Worm (Caenorhabditis elegans): ENCODE data around the gene K01D12.5.

K01D12.5 gene

ce11 chrV:12377256-12377655, 20.4 kb upstream of the K01D12.5 start, which contains the start of gene K01D12.1:
K01D12.1 (plus strand) TSS chrV:12377556.
- TF ChIP-seq him-1 (tag; optimal IDR thresholded peaks at IDR 0.05) (no peak), W03F9.2 (tag; optimal IDR thresholded peaks at IDR 0.05) (no peak), dao-5 (tag; optimal IDR thresholded peaks at IDR 0.05) (no peak)

- TF ChIP-seq him-1 (tag; optimal IDR thresholded peaks at IDR 0.05) = no peak
- no peak for TF ChIP-seq dao-5 (tag; optimal IDR thresholded peaks at IDR 0.05)
- TF ChIP-seq W03F9.2 (tag; optimal IDR thresholded peaks at IDR 0.05) = no peak
Observed at ce11 chrV:12386154-12386553, 11.5 kb upstream of the K01D12.5 start, which contains the start of gene K01D12.15. K01D12.15 (plus strand) TSS chrV:12386454.

ce11 chrV:12395699-12396098, 1.9 kb upstream of the K01D12.5 start, which contains the start of gene twk-14:
twk-14 (minus strand) TSS chrV:12395706.
- TF ChIP-seq W03F9.2 (tag; optimal IDR thresholded peaks at IDR 0.05) (no peak), him-1 (tag; optimal IDR thresholded peaks at IDR 0.05) (no peak), dao-5 (tag; optimal IDR thresholded peaks at IDR 0.05) (no peak)

- no peak for TF ChIP-seq him-1 (tag; optimal IDR thresholded peaks at IDR 0.05)
- TF ChIP-seq W03F9.2 (tag; optimal IDR thresholded peaks at IDR 0.05) = no peak
- TF ChIP-seq dao-5 (tag; optimal IDR thresholded peaks at IDR 0.05) = no peak
Observed at ce11 chrV:12400677-12401236, 3.1 kb downstream of the K01D12.5 start, which contains the start of the genes K01D12.20 and miga-1. K01D12.20 (minus strand) TSS chrV:12400814. miga-1 (minus strand) TSS chrV:12400859.

- TF ChIP-seq dao-5 (tag; optimal IDR thresholded peaks at IDR 0.05) = no peak
- TF ChIP-seq W03F9.2 (tag; optimal IDR thresholded peaks at IDR 0.05) = no peak
- no peak for TF ChIP-seq him-1 (tag; optimal IDR thresholded peaks at IDR 0.05)
Observed at ce11 chrV:12401383-12401782, 3.7 kb downstream of the K01D12.5 start, which contains the start of gene K01D12.7. K01D12.7 (minus strand) TSS chrV:12401483.

- TF ChIP-seq dao-5 (tag; optimal IDR thresholded peaks at IDR 0.05) (no peak), W03F9.2 (tag; optimal IDR thresholded peaks at IDR 0.05) (no peak), him-1 (tag; optimal IDR thresholded peaks at IDR 0.05) (no peak)
Observed at ce11 chrV:12402355-12402754, 4.7 kb downstream of the K01D12.5 start, which contains the start of gene K01D12.8. K01D12.8 (plus strand) TSS chrV:12402655.

- TF ChIP-seq him-1 (tag; optimal IDR thresholded peaks at IDR 0.05) = no peak
- no peak for TF ChIP-seq W03F9.2 (tag; optimal IDR thresholded peaks at IDR 0.05)
- TF ChIP-seq dao-5 (tag; optimal IDR thresholded peaks at IDR 0.05) = no peak
Observed at ce11 chrV:12404544-12404943, 6.9 kb downstream of the K01D12.5 start, which contains the start of gene K01D12.9. K01D12.9 (minus strand) TSS chrV:12404644.

ce11 chrV:12405929-12406328, 8.3 kb downstream of the K01D12.5 start, which contains the start of gene K01D12.10:
K01D12.10 (plus strand) TSS chrV:12406229.
- TF ChIP-seq dao-5 (tag; optimal IDR thresholded peaks at IDR 0.05) (no peak), W03F9.2 (tag; optimal IDR thresholded peaks at IDR 0.05) (no peak), him-1 (tag; optimal IDR thresholded peaks at IDR 0.05) (no peak)

- TF ChIP-seq him-1 (tag; optimal IDR thresholded peaks at IDR 0.05) (no peak), W03F9.2 (tag; optimal IDR thresholded peaks at IDR 0.05) (no peak), dao-5 (tag; optimal IDR thresholded peaks at IDR 0.05) (no peak)
Observed at ce11 chrV:12406514-12406913, 8.9 kb downstream of the K01D12.5 start.

ce11 chrV:12408525-12408924, 10.9 kb downstream of the K01D12.5 start, which contains the start of gene cdr-4:
cdr-4 (minus strand) TSS chrV:12408625.
- TF ChIP-seq him-1 (tag; optimal IDR thresholded peaks at IDR 0.05) (no peak), dao-5 (tag; optimal IDR thresholded peaks at IDR 0.05) (no peak), W03F9.2 (tag; optimal IDR thresholded peaks at IDR 0.05) (no peak)

- TF ChIP-seq him-1 (tag; optimal IDR thresholded peaks at IDR 0.05) (no peak), dao-5 (tag; optimal IDR thresholded peaks at IDR 0.05) (no peak), W03F9.2 (tag; optimal IDR thresholded peaks at IDR 0.05) (no peak)
Observed at ce11 chrV:12408996-12409395, 11.4 kb downstream of the K01D12.5 start.

ce11 chrV:12410416-12411001, 12.9 kb downstream of the K01D12.5 start, which contains the start of gene hrg-2:
hrg-2 (minus strand) TSS chrV:12410513.
- TF ChIP-seq W03F9.2 (tag; optimal IDR thresholded peaks at IDR 0.05) (no peak), dao-5 (tag; optimal IDR thresholded peaks at IDR 0.05) (no peak), him-1 (tag; optimal IDR thresholded peaks at IDR 0.05) (no peak)

ce11 chrV:12411909-12412308, 14.3 kb downstream of the K01D12.5 start, which contains the start of gene cdr-7:
cdr-7 (minus strand) TSS chrV:12412113.
- TF ChIP-seq dao-5 (tag; optimal IDR thresholded peaks at IDR 0.05) = no peak
- no peak for TF ChIP-seq him-1 (tag; optimal IDR thresholded peaks at IDR 0.05)
- TF ChIP-seq W03F9.2 (tag; optimal IDR thresholded peaks at IDR 0.05) = no peak

ce11 chrV:12412321-12412720, 14.7 kb downstream of the K01D12.5 start:
- TF ChIP-seq him-1 (tag; optimal IDR thresholded peaks at IDR 0.05) = no peak
- no peak for TF ChIP-seq W03F9.2 (tag; optimal IDR thresholded peaks at IDR 0.05)

All from whole organism, L4/young adult.